Fruit fly (Drosophila melanogaster): Measurements from ENCODE around the gene CG1468.

DNA sequence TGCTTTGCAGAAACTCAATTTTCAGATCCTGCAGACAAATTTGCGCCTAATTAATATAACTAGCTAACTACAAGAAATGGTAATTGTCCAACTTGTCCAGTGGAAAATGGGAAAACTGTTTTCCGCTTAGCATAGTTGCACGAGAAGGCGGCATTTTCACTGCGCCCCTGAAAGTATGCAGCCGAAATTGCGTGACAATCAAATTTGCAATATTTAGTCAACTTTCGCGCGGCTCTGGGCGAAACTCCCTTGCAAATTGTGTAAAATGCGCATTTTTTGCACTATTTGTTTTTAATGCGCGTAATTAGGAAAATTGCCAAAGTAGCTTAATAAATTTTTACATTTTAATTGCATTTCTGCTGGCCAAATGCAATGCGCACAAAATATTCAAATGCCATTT, 11.5 kb downstream of the CG1468 start:
- TF ChIP-seq usp (GFP tag; optimal IDR thresholded peaks at IDR 0.05), result no peak
- no peak for TF ChIP-seq EcR (GFP tag; optimal IDR thresholded peaks at IDR 0.05)
- no peak for TF ChIP-seq CG8478 (optimal IDR thresholded peaks at IDR 0.05)
- no peak for TF ChIP-seq psq (optimal IDR thresholded peaks at IDR 0.05)
- TF ChIP-seq pan (optimal IDR thresholded peaks at IDR 0.05), result no peak
- TF ChIP-seq Dll (optimal IDR thresholded peaks at IDR 0.05), result no peak

Measured in whole organism.